Worm (Caenorhabditis elegans) whole organism, L3 larva: Measurements from ENCODE around the gene F41E6.15.

Experiments
- R02D3.7 ChIP-seq: fragments of 150-350 bp; optimal IDR thresholded peaks from 2 replicates; lab custom pipeline; 2014; ENCODE audit warnings: missing biosample characterization, missing genetic modification characterization
- daf-12 ChIP-seq: fragments of 150-350 bp; optimal IDR thresholded peaks from 2 replicates; lab custom pipeline; 2014; ENCODE audit warnings: missing biosample characterization, missing genetic modification reagents, missing genetic modification characterization
- fkh-10 ChIP-seq: sonication (generic microtip); optimal IDR thresholded peaks from 2 replicates; lab custom pipeline; 2017; ENCODE audit warnings: missing biosample characterization, missing genetic modification reagents, missing genetic modification characterization
- lin-39 ChIP-seq: fragments of 150-350 bp; optimal IDR thresholded peaks from 2 replicates; lab custom pipeline; 2018; ENCODE audit warnings: missing biosample characterization, missing genetic modification reagents, missing genetic modification characterization
- pqm-1 ChIP-seq: fragments of 150-350 bp; optimal IDR thresholded peaks from 2 replicates; lab custom pipeline; 2017; ENCODE audit warnings: missing biosample characterization, missing genetic modification characterization, inconsistent platforms
- skn-1 ChIP-seq: fragments of 150-350 bp; optimal IDR thresholded peaks from 2 replicates; lab custom pipeline; 2014; ENCODE audit warnings: missing biosample characterization, missing genetic modification characterization

DNA sequence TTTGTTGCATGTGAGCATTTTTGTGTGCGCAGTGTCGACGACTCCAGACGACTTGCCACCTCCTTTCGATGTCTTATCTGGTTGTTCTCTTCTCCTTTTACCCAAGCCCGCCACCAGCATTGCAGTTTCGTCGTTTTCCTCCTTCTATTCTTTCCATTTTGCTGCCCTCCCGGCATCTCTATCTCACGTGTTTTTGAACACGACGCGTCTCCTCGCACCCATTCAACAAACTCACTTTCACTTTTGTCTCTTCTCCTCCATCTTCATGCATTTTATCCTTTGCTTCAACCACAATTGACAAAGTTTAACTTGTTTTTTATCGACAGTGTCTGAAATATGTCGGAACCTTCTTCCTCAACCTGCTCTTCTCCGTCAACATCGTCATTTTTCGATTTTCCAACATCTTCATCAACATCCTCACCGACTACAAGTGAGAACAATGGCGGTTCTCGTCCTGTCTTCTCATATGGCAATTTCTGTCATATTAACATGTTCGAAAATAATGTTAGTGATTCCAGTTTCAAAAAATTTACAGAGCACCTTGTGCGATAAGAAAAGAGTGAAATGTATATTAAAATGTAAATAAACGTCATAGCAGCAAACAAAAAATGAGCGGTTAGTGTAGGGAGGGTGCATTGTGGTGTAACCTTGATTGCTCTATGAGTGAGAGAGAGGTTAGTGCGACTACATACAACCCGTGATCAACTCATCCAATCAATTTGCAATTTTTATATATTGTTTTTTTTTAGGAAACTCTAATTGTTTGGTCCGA lies 8.3 kb upstream of the F41E6.15 start, which contains the start of gene fip-4:
- TF ChIP-seq lin-39, result no peak
- peak; percentile 76 for TF ChIP-seq pqm-1 (tag; lab: Kevin White, UChicago)
- TF ChIP-seq R02D3.7 (tag; lab: Kevin White, UChicago), result no peak
- TF ChIP-seq daf-12 (tag; lab: Kevin White, UChicago), result no peak
- TF ChIP-seq skn-1 (tag; lab: Kevin White, UChicago), result no peak
- no peak for TF ChIP-seq fkh-10
